Worm (Caenorhabditis elegans): ENCODE data around the gene C08F8.15.
A peak's percentile ranks its signal among the peaks of the same experiment; 100 is the strongest.

Gene C08F8.15

DNA sequence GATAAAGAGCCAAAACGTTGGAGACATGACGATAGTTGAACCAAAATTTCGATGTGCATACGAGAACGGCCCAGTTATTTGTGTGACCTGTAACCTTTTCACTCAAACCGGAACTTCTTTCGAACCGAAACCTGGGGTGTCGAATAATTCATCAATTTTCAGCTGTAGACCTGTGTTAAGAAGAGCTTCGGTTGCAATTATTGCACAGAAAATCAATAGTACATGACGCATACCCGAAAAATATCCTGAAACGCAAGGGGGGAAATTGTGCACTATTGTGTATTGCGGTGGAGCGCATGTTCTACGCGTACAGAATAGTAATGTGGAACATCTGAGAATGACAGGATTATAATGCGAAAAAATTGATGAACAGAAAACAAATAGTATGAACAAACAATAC lies 50.8 kb downstream of the C08F8.15 start, which contains the start of gene pigk-1 (continued):
- TF ChIP-seq ceh-58 (GFP tag; IDR thresholded peaks at IDR 0.05) (0 out of 2 replicates have a peak, but pooled peaks have one; percentile 76), B0019.2 (GFP tag; conservative IDR thresholded peaks at IDR 0.05) (no peak), ets-4 (GFP tag; optimal IDR thresholded peaks at IDR 0.05) (no peak), lin-54 (GFP tag; optimal IDR thresholded peaks at IDR 0.05) (peak; percentile 56), ceh-91 (GFP tag; IDR thresholded peaks at IDR 0.05) (no peak), egrh-3 (GFP tag; IDR thresholded peaks at IDR 0.05) (no peak), madf-6 (GFP tag; IDR thresholded peaks at IDR 0.05) (peak; percentile 82), cebp-1 (GFP tag; IDR thresholded peaks at IDR 0.05) (no peak), cebp-1 (tag; optimal IDR thresholded peaks at IDR 0.05) (no peak), ekl-4 (GFP tag; IDR thresholded peaks at IDR 0.05) (peak; percentile 57), tlf-1 (GFP tag; optimal IDR thresholded peaks at IDR 0.05) (peak; percentile 29), ama-1 (optimal IDR thresholded peaks at IDR 0.05) (no peak), ama-1 (GFP tag; optimal IDR thresholded peaks at IDR 0.05) (peak in 1 of 2 experiments; percentile 30), nfya-1 (tag; optimal IDR thresholded peaks at IDR 0.05; ENCODE audit: borderline replicate concordance, insufficient read depth) (no peak), aptf-3 (GFP tag; IDR thresholded peaks at IDR 0.05) (peak; percentile 17; the same call in 1 of the 2 replicates), somi-1 (GFP tag; optimal IDR thresholded peaks at IDR 0.05) (no peak), lag-1 (GFP tag; IDR thresholded peaks at IDR 0.05) (no peak), nhr-90 (tag; optimal IDR thresholded peaks at IDR 0.05) (no peak), egl-18 (GFP tag; IDR thresholded peaks at IDR 0.05) (no peak), atf-7 (tag; optimal IDR thresholded peaks at IDR 0.05) (no peak), lsy-27 (tag; optimal IDR thresholded peaks at IDR 0.05; ENCODE audit: borderline replicate concordance, insufficient read depth) (no peak), egl-44 (GFP tag; IDR thresholded peaks at IDR 0.05) (no peak), lir-1 (GFP tag; conservative IDR thresholded peaks at IDR 0.05) (no peak), K12H6.12 (tag; optimal IDR thresholded peaks at IDR 0.05) (no peak), cebp-2 (GFP tag; IDR thresholded peaks at IDR 0.05) (0 out of 2 replicates have a peak, but pooled peaks have one; percentile 41), F23B12.7 (tag; optimal IDR thresholded peaks at IDR 0.05; ENCODE audit: insufficient read depth) (no peak), Y79H2A.3 (GFP tag; conservative IDR thresholded peaks at IDR 0.05) (no peak), B0035.1 (tag; optimal IDR thresholded peaks at IDR 0.05) (no peak), rcor-1 (GFP tag; IDR thresholded peaks at IDR 0.05) (peak; percentile 66; the same call in 1 of the 2 replicates), unc-62 (GFP tag; optimal IDR thresholded peaks at IDR 0.05) (no peak), F37B4.10 (GFP tag; IDR thresholded peaks at IDR 0.05) (no peak), mel-28 (tag; optimal IDR thresholded peaks at IDR 0.05; ENCODE audit: borderline replicate concordance) (no peak), snpc-3.4 (tag; optimal IDR thresholded peaks at IDR 0.05) (peak; percentile 43)

Measured in whole organism, young adult.